Fruit fly (Drosophila melanogaster) whole organism, embryonic: ENCODE results near the gene rho-4.

Source experiments
- BEAF-32 ChIP-seq: fragments of 200-800 bp; sonication (Bioruptor generic); optimal IDR thresholded peaks from 3 replicates; lab custom pipeline; 2017; ENCODE audit warnings: missing biosample characterization, missing genetic modification characterization, mild to moderate bottlenecking, moderate library complexity, missing genetic modification reagents
- CG10267 ChIP-seq: fragments of 200-800 bp; sonication (Bioruptor generic); optimal IDR thresholded peaks from 2 replicates; lab custom pipeline; 2018; ENCODE audit warnings: missing biosample characterization, mild to moderate bottlenecking, missing genetic modification characterization, moderate library complexity
- CG10431 ChIP-seq: fragments of 200-800 bp; sonication (Bioruptor generic); optimal IDR thresholded peaks from 3 replicates; lab custom pipeline; 2018; ENCODE audit warnings: missing biosample characterization, mild to moderate bottlenecking, missing genetic modification characterization
- CG10462 ChIP-seq: fragments of 200-800 bp; sonication (Bioruptor generic); optimal IDR thresholded peaks from 2 replicates; lab custom pipeline; 2016; ENCODE audit warnings: missing biosample characterization, missing genetic modification characterization
- CG14710 ChIP-seq: fragments of 200-800 bp; sonication (Bioruptor generic); optimal IDR thresholded peaks from 3 replicates; lab custom pipeline; 2019; ENCODE audit warnings: missing biosample characterization, mild to moderate bottlenecking, missing genetic modification characterization, moderate library complexity
- CG2120 ChIP-seq: fragments of 200-800 bp; sonication (Bioruptor generic); optimal IDR thresholded peaks from 3 replicates; lab custom pipeline; 2016; ENCODE audit warnings: missing biosample characterization, missing genetic modification characterization
- CG4617 ChIP-seq: fragments of 200-800 bp; sonication (Bioruptor generic); optimal IDR thresholded peaks from 3 replicates; lab custom pipeline; 2016; ENCODE audit warnings: missing biosample characterization, missing genetic modification characterization, borderline replicate concordance
- CG7786 ChIP-seq: fragments of 200-800 bp; sonication (Bioruptor generic); optimal IDR thresholded peaks from 2 replicates; lab custom pipeline; 2016; ENCODE audit warnings: missing biosample characterization, missing genetic modification characterization
- CG9797 ChIP-seq: fragments of 200-800 bp; sonication (Bioruptor generic); optimal IDR thresholded peaks from 3 replicates; lab custom pipeline; 2018; ENCODE audit warnings: missing biosample characterization, mild to moderate bottlenecking, missing genetic modification characterization
- CG9817 ChIP-seq: fragments of 200-800 bp; sonication (Bioruptor generic); optimal IDR thresholded peaks from 2 replicates; lab custom pipeline; 2018; ENCODE audit warnings: missing biosample characterization, mild to moderate bottlenecking, missing genetic modification characterization, moderate library complexity
- CG9932 ChIP-seq: fragments of 200-800 bp; sonication (Bioruptor generic); IDR thresholded peaks from 2 replicates; pipeline ENCODE4 v1.3.6; 2022; ENCODE audit warnings: missing biosample characterization, missing genetic modification characterization
- CoRest ChIP-seq: fragments of 200-800 bp; sonication (Bioruptor generic); optimal IDR thresholded peaks from 3 replicates; lab custom pipeline; 2018; ENCODE audit warnings: missing biosample characterization, mild to moderate bottlenecking, missing genetic modification characterization, moderate library complexity
- Doc3 ChIP-seq: fragments of 200-800 bp; sonication (Bioruptor generic); IDR thresholded peaks from 3 replicates; pipeline ENCODE4 v1.3.6; 2022; ENCODE audit warnings: missing biosample characterization, missing genetic modification characterization; ENCODE audit not compliant: partially characterized antibody
- Dp ChIP-seq: fragments of 200-800 bp; sonication (Bioruptor generic); optimal IDR thresholded peaks from 2 replicates; lab custom pipeline; 2018; ENCODE audit warnings: missing biosample characterization, mild to moderate bottlenecking, missing genetic modification characterization, moderate library complexity
- E2f2 ChIP-seq: fragments of 200-800 bp; sonication (Bioruptor generic); IDR thresholded peaks from 2 replicates; pipeline ENCODE4 v1.3.6; 2022; ENCODE audit warnings: missing biosample characterization, missing genetic modification characterization
- H15 ChIP-seq: fragments of 200-800 bp; sonication (Bioruptor generic); IDR thresholded peaks from 3 replicates; pipeline ENCODE4 v1.3.6; 2022; ENCODE audit warnings: missing biosample characterization, missing genetic modification characterization
- Hr78 ChIP-seq, 2 experiments: fragments of 200-800 bp in 1 of 2; fragments of >200 bp in 1 of 2; sonication (Bioruptor generic) in 1 of 2; optimal IDR thresholded peaks; 2 replicates each; lab custom pipeline; 2017 to 2019; ENCODE audit warnings: missing biosample characterization in 2 of 2, missing genetic modification characterization in 2 of 2, mild to moderate bottlenecking in 1 of 2, moderate library complexity in 1 of 2
- MBD-R2 ChIP-seq: fragments of 200-800 bp; sonication (Bioruptor generic); IDR thresholded peaks from 2 replicates; pipeline ENCODE4 v1.3.6; 2022; ENCODE audit warnings: missing biosample characterization, missing genetic modification characterization
- Med ChIP-seq: fragments of 200-800 bp; sonication (Bioruptor generic); peaks from one replicate; lab custom pipeline; 2016; ENCODE audit warnings: missing biosample characterization, missing genetic modification characterization, mild to moderate bottlenecking, inconsistent platforms, moderate library complexity
- Myb ChIP-seq: fragments of 200-800 bp; sonication (Bioruptor generic); optimal IDR thresholded peaks from 2 replicates; lab custom pipeline; 2016; ENCODE audit warnings: missing biosample characterization, missing genetic modification characterization
- NFAT ChIP-seq: fragments of 200-800 bp; sonication (Bioruptor generic); IDR thresholded peaks from 2 replicates; pipeline ENCODE4 v1.3.6; 2022; ENCODE audit warnings: missing biosample characterization, missing genetic modification characterization
- Opbp ChIP-seq: fragments of 200-800 bp; sonication (Bioruptor generic); IDR thresholded peaks from 3 replicates; pipeline ENCODE4 v1.3.6; 2022; ENCODE audit warnings: missing biosample characterization, missing genetic modification characterization; ENCODE audit not compliant: partially characterized antibody
- Poxn ChIP-seq: fragments of 200-800 bp; sonication (Bioruptor generic); IDR thresholded peaks from 2 replicates; pipeline ENCODE4 v1.3.6; 2022; ENCODE audit warnings: missing biosample characterization, missing genetic modification characterization
- Rfx ChIP-seq: fragments of 200-800 bp; sonication (Bioruptor generic); IDR thresholded peaks from 2 replicates; pipeline ENCODE4 v1.3.6; 2022; ENCODE audit warnings: missing biosample characterization, missing genetic modification characterization
- Sry-β ChIP-seq: fragments of 200-800 bp; sonication (Bioruptor generic); optimal IDR thresholded peaks from 2 replicates; lab custom pipeline; 2018; ENCODE audit warnings: missing biosample characterization, mild to moderate bottlenecking, missing genetic modification characterization, moderate library complexity
- Xbp1 ChIP-seq: fragments of 200-800 bp; sonication (Bioruptor generic); optimal IDR thresholded peaks from 3 replicates; lab custom pipeline; 2016; ENCODE audit warnings: missing biosample characterization, mild to moderate bottlenecking, missing genetic modification characterization
- crol ChIP-seq: fragments of 200-800 bp; sonication (Bioruptor generic); IDR thresholded peaks from 2 replicates; pipeline ENCODE4 v1.3.6; 2022; ENCODE audit warnings: missing biosample characterization, missing genetic modification characterization
- crp ChIP-seq, 2 experiments: fragments of 200-800 bp; sonication (Bioruptor generic); optimal IDR thresholded peaks; 2 replicates in 1 of 2; 3 replicates in 1 of 2; lab custom pipeline; 2017; ENCODE audit warnings: missing biosample characterization in 2 of 2, missing genetic modification characterization in 2 of 2, mild to moderate bottlenecking in 1 of 2, moderate library complexity in 1 of 2
- gfzf ChIP-seq: fragments of 200-800 bp; sonication (Bioruptor generic); optimal IDR thresholded peaks from 2 replicates; lab custom pipeline; 2016; ENCODE audit warnings: missing biosample characterization, mild to moderate bottlenecking, missing genetic modification characterization, moderate library complexity
- grau ChIP-seq: fragments of 200-800 bp; optimal IDR thresholded peaks from 3 replicates; lab custom pipeline; 2019; ENCODE audit warnings: missing biosample characterization, mild to moderate bottlenecking, missing genetic modification characterization, moderate library complexity
- ind ChIP-seq: fragments of 200-800 bp; sonication (Bioruptor generic); optimal IDR thresholded peaks from 3 replicates; lab custom pipeline; 2016; ENCODE audit warnings: missing biosample characterization, missing genetic modification characterization
- jumu ChIP-seq: fragments of 200-800 bp; sonication (Bioruptor generic); optimal IDR thresholded peaks from 3 replicates; lab custom pipeline; 2016; ENCODE audit warnings: missing biosample characterization, missing genetic modification characterization
- kni ChIP-seq: fragments of 200-800 bp; sonication (Bioruptor generic); optimal IDR thresholded peaks from 3 replicates; lab custom pipeline; 2017; ENCODE audit warnings: mild to moderate bottlenecking, missing biosample characterization, missing genetic modification reagents, missing genetic modification characterization
- mam ChIP-seq: fragments of 200-800 bp; sonication (Bioruptor generic); optimal IDR thresholded peaks from 3 replicates; lab custom pipeline; 2016; ENCODE audit warnings: missing biosample characterization, missing genetic modification characterization
- phol ChIP-seq: fragments of 200-800 bp; sonication (Bioruptor generic); optimal IDR thresholded peaks from 3 replicates; lab custom pipeline; 2018; ENCODE audit warnings: missing biosample characterization, mild to moderate bottlenecking, missing genetic modification characterization, moderate library complexity
- pnt ChIP-seq: fragments of 200-800 bp; sonication (Bioruptor generic); optimal IDR thresholded peaks from 3 replicates; lab custom pipeline; 2016; ENCODE audit warnings: missing biosample characterization, missing genetic modification characterization
- pzg ChIP-seq: fragments of 200-800 bp; sonication (Bioruptor generic); optimal IDR thresholded peaks from 3 replicates; lab custom pipeline; 2018; ENCODE audit warnings: missing biosample characterization, mild to moderate bottlenecking, missing genetic modification characterization, moderate library complexity
- row ChIP-seq: fragments of 200-800 bp; sonication (Bioruptor generic); IDR thresholded peaks from 3 replicates; pipeline ENCODE4 v1.3.6; 2022; ENCODE audit warnings: missing biosample characterization, missing genetic modification characterization
- sens ChIP-seq: fragments of 200-800 bp; sonication (Bioruptor generic); peaks from one replicate; lab custom pipeline; 2016; ENCODE audit warnings: missing biosample characterization, missing genetic modification characterization
- sisA ChIP-seq: fragments of 200-800 bp; sonication (Bioruptor generic); IDR thresholded peaks from 2 replicates; pipeline ENCODE4 v1.3.6; 2022; ENCODE audit warnings: missing biosample characterization, missing genetic modification characterization
- slbo ChIP-seq: fragments of 200-800 bp; sonication (Bioruptor generic); IDR thresholded peaks from 2 replicates; pipeline ENCODE4 v1.3.6; 2022; ENCODE audit warnings: missing biosample characterization, missing genetic modification characterization
- ssp ChIP-seq: fragments of 200-800 bp; sonication (Bioruptor generic); IDR thresholded peaks from 2 replicates; pipeline ENCODE4 v1.3.6; 2022; ENCODE audit warnings: missing biosample characterization, missing genetic modification characterization
- stwl ChIP-seq: fragments of 200-800 bp; sonication (Bioruptor generic); optimal IDR thresholded peaks from 3 replicates; lab custom pipeline; 2018; ENCODE audit warnings: missing biosample characterization, mild to moderate bottlenecking, missing genetic modification characterization, moderate library complexity
- tap ChIP-seq: fragments of 200-800 bp; optimal IDR thresholded peaks from 3 replicates; lab custom pipeline; 2019; ENCODE audit warnings: missing biosample characterization, mild to moderate bottlenecking, missing genetic modification characterization, moderate library complexity
- zf30C ChIP-seq: fragments of 200-800 bp; sonication (Bioruptor generic); optimal IDR thresholded peaks from 3 replicates; lab custom pipeline; 2018; ENCODE audit warnings: missing biosample characterization, mild to moderate bottlenecking, missing genetic modification characterization

Gene rho-4

dm6 chrX:11572270-11572914 is 27.2 kb upstream of the rho-4 start, which contains the start of the genes Kmn1 and Reepl1:
Gene Kmn1, minus strand, starts transcription at chrX:11572442.
Gene Reepl1, plus strand, starts transcription at chrX:11572707.
- TF ChIP-seq Xbp1 (GFP tag; lab: Kevin White, UChicago) (peak; percentile 4), ind (GFP tag; lab: Kevin White, UChicago) (peak; percentile 7), phol (peak; percentile 15), grau (peak; percentile 3), CG2120 (GFP tag; lab: Kevin White, UChicago) (peak; percentile 16), CG7786 (no peak), Sry-β (GFP tag; lab: Kevin White, UChicago) (peak; percentile 88), Hr78 (GFP tag; optimal IDR thresholded peaks at IDR 0.05; lab: Kevin White, UChicago) (no peak), CG10462 (no peak), CoRest (tag; lab: Kevin White, UChicago) (peak; percentile 20), CG9817 (tag; lab: Kevin White, UChicago) (peak; percentile 10), crol (GFP tag; lab: Robert Waterston, UW) (no peak), BEAF-32 (GFP tag; lab: Kevin White, UChicago) (peak; percentile 21), stwl (peak; percentile 3), E2f2 (GFP tag; lab: Robert Waterston, UW) (peak; percentile 52; the same call in 1 of the 2 replicates), sens (GFP tag; lab: Kevin White, UChicago) (peak; percentile 18), mam (GFP tag; lab: Kevin White, UChicago) (peak; percentile 5), kni (no peak), pnt (GFP tag; lab: Kevin White, UChicago) (peak; percentile 3), row (GFP tag; lab: Robert Waterston, UW) (peak; percentile 72), CG9797 (GFP tag; lab: Kevin White, UChicago) (no peak), sisA (GFP tag; lab: Robert Waterston, UW) (0 out of 2 replicates have a peak, but pooled peaks have one; percentile 15), Opbp (GFP tag; lab: Robert Waterston, UW) (no peak), crp (GFP tag; optimal IDR thresholded peaks at IDR 0.05; lab: Kevin White, UChicago) (peak in 1 of 2 experiments; percentile 70), CG14710 (peak; percentile 2), jumu (GFP tag; lab: Kevin White, UChicago) (peak; percentile 21), zf30C (GFP tag; lab: Kevin White, UChicago) (no peak), Rfx (GFP tag; lab: Robert Waterston, UW) (peak; percentile 40; the same call in 1 of the 2 replicates), gfzf (GFP tag; lab: Kevin White, UChicago) (peak; percentile 33), CG10267 (tag; lab: Kevin White, UChicago) (peak; percentile 74), CG10431 (GFP tag; lab: Kevin White, UChicago) (no peak), H15 (no peak), Dp (peak; percentile 45), NFAT (GFP tag; lab: Robert Waterston, UW) (peak; percentile 12; the same call in 1 of the 2 replicates), Med (peak; percentile 19), ssp (GFP tag; lab: Robert Waterston, UW) (peak; percentile 32; the same call in 1 of the 2 replicates), slbo (GFP tag; lab: Robert Waterston, UW) (peak; percentile 62), Myb (GFP tag; lab: Kevin White, UChicago) (peak; percentile 13), MBD-R2 (GFP tag; lab: Robert Waterston, UW) (peak; percentile 67), pzg (peak; percentile 29), Poxn (GFP tag; lab: Robert Waterston, UW) (no peak), Doc3 (no peak), CG4617 (GFP tag; lab: Kevin White, UChicago) (peak; percentile 10), CG9932 (GFP tag; lab: Robert Waterston, UW) (peak; percentile 39; the same call in 1 of the 2 replicates), tap (tag; lab: Kevin White, UChicago) (no peak)
